Fruit fly (Drosophila melanogaster) whole organism, embryonic: ENCODE results near the gene CG8112.

Experiments used
- Bdp1 ChIP-seq: fragments of 200-800 bp; sonication (Bioruptor generic); optimal IDR thresholded peaks from 3 replicates; lab custom pipeline; 2016; ENCODE audit warnings: missing biosample characterization, missing genetic modification characterization
- Blimp-1 ChIP-seq: fragments of 200-800 bp; sonication (Bioruptor generic); optimal IDR thresholded peaks from 3 replicates; lab custom pipeline; 2018; ENCODE audit warnings: missing biosample characterization, missing genetic modification characterization, mild to moderate bottlenecking, moderate library complexity, missing genetic modification reagents
- C15 ChIP-seq: fragments of 200-800 bp; sonication (Bioruptor generic); IDR thresholded peaks from 3 replicates; pipeline ENCODE4 v1.3.6; 2022; ENCODE audit warnings: missing biosample characterization, missing genetic modification characterization
- CG10267 ChIP-seq: fragments of 200-800 bp; sonication (Bioruptor generic); optimal IDR thresholded peaks from 2 replicates; lab custom pipeline; 2018; ENCODE audit warnings: missing biosample characterization, mild to moderate bottlenecking, missing genetic modification characterization, moderate library complexity
- CG10321 ChIP-seq: fragments of 200-800 bp; sonication (Bioruptor generic); IDR thresholded peaks from 2 replicates; pipeline ENCODE4 v1.3.6; 2022; ENCODE audit warnings: missing biosample characterization, missing genetic modification characterization
- CG10565 ChIP-seq: fragments of 200-800 bp; sonication (Bioruptor generic); optimal IDR thresholded peaks from 3 replicates; lab custom pipeline; 2016; ENCODE audit warnings: missing biosample characterization, mild to moderate bottlenecking, missing genetic modification characterization
- CG10654 ChIP-seq: fragments of 200-800 bp; sonication (Bioruptor generic); optimal IDR thresholded peaks from 2 replicates; lab custom pipeline; 2016; ENCODE audit warnings: missing biosample characterization, missing genetic modification characterization
- CG12071 ChIP-seq: fragments of 200-800 bp; sonication (Bioruptor generic); optimal IDR thresholded peaks from 3 replicates; lab custom pipeline; 2018; ENCODE audit warnings: missing biosample characterization, mild to moderate bottlenecking, missing genetic modification characterization
- CG12155 ChIP-seq: fragments of 200-800 bp; sonication (Bioruptor generic); optimal IDR thresholded peaks from 3 replicates; lab custom pipeline; 2016; ENCODE audit warnings: missing biosample characterization, missing genetic modification characterization
- CG15601 ChIP-seq: fragments of 200-800 bp; sonication (Bioruptor generic); optimal IDR thresholded peaks from 3 replicates; lab custom pipeline; 2019; ENCODE audit warnings: missing biosample characterization, mild to moderate bottlenecking, missing genetic modification characterization, moderate library complexity
- CG16779 ChIP-seq: fragments of 200-800 bp; sonication (Bioruptor generic); IDR thresholded peaks from 2 replicates; pipeline ENCODE4 v1.3.6; 2022; ENCODE audit warnings: missing biosample characterization, missing genetic modification characterization
- CG3407 ChIP-seq: fragments of 200-800 bp; sonication (Bioruptor generic); optimal IDR thresholded peaks from 2 replicates; lab custom pipeline; 2018; ENCODE audit warnings: missing biosample characterization, mild to moderate bottlenecking, missing genetic modification characterization
- CG3838 ChIP-seq: fragments of 200-800 bp; sonication (Bioruptor generic); optimal IDR thresholded peaks from 3 replicates; lab custom pipeline; 2016; ENCODE audit warnings: missing biosample characterization, missing genetic modification characterization
- CG4282 ChIP-seq: fragments of 200-800 bp; sonication (Bioruptor generic); optimal IDR thresholded peaks from 2 replicates; lab custom pipeline; 2016; ENCODE audit warnings: missing biosample characterization, missing genetic modification characterization
- CG4328 ChIP-seq: fragments of 200-800 bp; sonication (Bioruptor generic); optimal IDR thresholded peaks from 3 replicates; lab custom pipeline; 2017; ENCODE audit warnings: missing biosample characterization, missing genetic modification reagents, missing genetic modification characterization
- CG4424 ChIP-seq: fragments of 200-800 bp; sonication (Bioruptor generic); optimal IDR thresholded peaks from 3 replicates; lab custom pipeline; 2016; ENCODE audit warnings: missing biosample characterization, missing genetic modification characterization
- CG4707 ChIP-seq: fragments of 200-800 bp; sonication (Bioruptor generic); optimal IDR thresholded peaks from 2 replicates; lab custom pipeline; 2018; ENCODE audit warnings: missing biosample characterization, mild to moderate bottlenecking, missing genetic modification characterization, moderate library complexity
- CG5245 ChIP-seq: fragments of 200-800 bp; sonication (Bioruptor generic); optimal IDR thresholded peaks from 3 replicates; lab custom pipeline; 2016; ENCODE audit warnings: missing biosample characterization, missing genetic modification characterization
- CG6765 ChIP-seq: fragments of 200-800 bp; sonication (Bioruptor generic); optimal IDR thresholded peaks from 3 replicates; lab custom pipeline; 2017; ENCODE audit warnings: missing biosample characterization, mild to moderate bottlenecking, missing genetic modification characterization
- CG7357 ChIP-seq: fragments of 200-800 bp; sonication (Bioruptor generic); IDR thresholded peaks from 3 replicates; pipeline ENCODE4 v1.3.6; 2022; ENCODE audit warnings: missing biosample characterization, missing genetic modification characterization
- CG8765 ChIP-seq: fragments of 200-800 bp; sonication (Bioruptor generic); IDR thresholded peaks from 2 replicates; pipeline ENCODE4 v1.3.6; 2022; ENCODE audit warnings: missing biosample characterization, missing genetic modification characterization
- CG9609 ChIP-seq: fragments of 200-800 bp; sonication (Bioruptor generic); optimal IDR thresholded peaks from 3 replicates; lab custom pipeline; 2016; ENCODE audit warnings: missing biosample characterization, missing genetic modification characterization
- CG9727 ChIP-seq: fragments of 200-800 bp; sonication (Bioruptor generic); optimal IDR thresholded peaks from 3 replicates; lab custom pipeline; 2017; ENCODE audit warnings: missing biosample characterization, mild to moderate bottlenecking, missing genetic modification characterization
- CTCF ChIP-seq: fragments of 200-800 bp; sonication (Bioruptor generic); optimal IDR thresholded peaks from 2 replicates; lab custom pipeline; 2017; ENCODE audit warnings: missing biosample characterization, mild to moderate bottlenecking, missing genetic modification characterization, moderate library complexity
- Eip74EF ChIP-seq, 2 experiments: fragments of 200-800 bp in 1 of 2; fragments of >200 bp in 1 of 2; sonication (Bioruptor generic) in 1 of 2; optimal IDR thresholded peaks; 2 replicates each; lab custom pipeline; 2017 to 2019; ENCODE audit warnings: missing biosample characterization in 2 of 2, missing genetic modification characterization in 2 of 2, mild to moderate bottlenecking in 1 of 2, moderate library complexity in 1 of 2
- Hand ChIP-seq: fragments of 200-800 bp; sonication (Bioruptor generic); optimal IDR thresholded peaks from 2 replicates; lab custom pipeline; 2017; ENCODE audit warnings: mild to moderate bottlenecking, missing biosample characterization, missing genetic modification reagents, missing genetic modification characterization
- HmgD ChIP-seq: fragments of 200-800 bp; sonication (Bioruptor generic); optimal IDR thresholded peaks from 3 replicates; lab custom pipeline; 2016; ENCODE audit warnings: missing biosample characterization, missing genetic modification characterization
- Meics ChIP-seq: fragments of 200-800 bp; sonication (Bioruptor generic); optimal IDR thresholded peaks from 2 replicates; lab custom pipeline; 2017; ENCODE audit warnings: missing biosample characterization, mild to moderate bottlenecking, missing genetic modification characterization
- NK7.1 ChIP-seq: fragments of 200-800 bp; sonication (Bioruptor generic); optimal IDR thresholded peaks from 3 replicates; lab custom pipeline; 2016; ENCODE audit warnings: missing biosample characterization, missing genetic modification characterization
- Scr ChIP-seq: fragments of 200-800 bp; sonication (Bioruptor generic); IDR thresholded peaks from 2 replicates; pipeline ENCODE4 v1.3.6; 2022; ENCODE audit warnings: missing biosample characterization, missing genetic modification characterization; ENCODE audit not compliant: partially characterized antibody
- Six4 ChIP-seq: fragments of 200-800 bp; sonication (Bioruptor generic); optimal IDR thresholded peaks from 2 replicates; lab custom pipeline; 2016; ENCODE audit warnings: missing biosample characterization, missing genetic modification characterization
- ato ChIP-seq: fragments of 200-800 bp; sonication (Bioruptor generic); IDR thresholded peaks from 2 replicates; pipeline ENCODE4 v1.3.6; 2022; ENCODE audit warnings: missing biosample characterization, missing genetic modification characterization; ENCODE audit not compliant: partially characterized antibody
- chif ChIP-seq, 2 experiments: fragments of 200-800 bp; sonication (Bioruptor generic); optimal IDR thresholded peaks; 3 replicates each; lab custom pipeline; 2016; ENCODE audit warnings: missing biosample characterization in 2 of 2, missing genetic modification characterization in 2 of 2
- croc ChIP-seq: fragments of 200-800 bp; sonication (Bioruptor generic); conservative IDR thresholded peaks from 3 replicates; pipeline ENCODE4 v1.3.6; 2022; ENCODE audit warnings: missing biosample characterization, missing genetic modification characterization
- dati ChIP-seq: fragments of 200-800 bp; sonication (Bioruptor generic); IDR thresholded peaks from 2 replicates; pipeline ENCODE4 v1.3.6; 2022; ENCODE audit warnings: missing biosample characterization, missing genetic modification characterization
- her ChIP-seq: fragments of 200-800 bp; sonication (Bioruptor generic); optimal IDR thresholded peaks from 2 replicates; lab custom pipeline; 2016; ENCODE audit warnings: missing biosample characterization, missing genetic modification characterization
- lab ChIP-seq: fragments of 200-800 bp; sonication (Bioruptor generic); optimal IDR thresholded peaks from 3 replicates; lab custom pipeline; 2017; ENCODE audit warnings: missing biosample characterization, missing genetic modification characterization, mild to moderate bottlenecking, moderate library complexity, missing genetic modification reagents
- nmo ChIP-seq: fragments of 200-800 bp; sonication (Bioruptor generic); optimal IDR thresholded peaks from 2 replicates; lab custom pipeline; 2018; ENCODE audit warnings: missing biosample characterization, mild to moderate bottlenecking, missing genetic modification characterization, moderate library complexity
- nom ChIP-seq: fragments of 200-800 bp; sonication (Bioruptor generic); optimal IDR thresholded peaks from 2 replicates; lab custom pipeline; 2017; ENCODE audit warnings: missing biosample characterization, missing genetic modification characterization, mild to moderate bottlenecking, moderate library complexity, missing genetic modification reagents
- oc ChIP-seq: fragments of 200-800 bp; sonication (Bioruptor generic); optimal IDR thresholded peaks from 2 replicates; lab custom pipeline; 2018; ENCODE audit warnings: missing biosample characterization, mild to moderate bottlenecking, missing genetic modification characterization, moderate library complexity
- odd ChIP-seq: fragments of 200-800 bp; sonication (Bioruptor generic); optimal IDR thresholded peaks from 2 replicates; lab custom pipeline; 2017; ENCODE audit warnings: missing biosample characterization, mild to moderate bottlenecking, missing genetic modification characterization
- otp ChIP-seq: fragments of 200-800 bp; sonication (Bioruptor generic); IDR thresholded peaks from 3 replicates; pipeline ENCODE4, ENCODE4 v1.3.6; 2022; ENCODE audit warnings: missing biosample characterization, missing genetic modification characterization
- pan ChIP-seq, 4 experiments: fragments of >200 bp in 3 of 4; fragments of 200-800 bp in 1 of 4; sonication (Bioruptor generic) in 1 of 4; optimal IDR thresholded peaks in 3 of 4; IDR thresholded peaks in 1 of 4; 2 replicates each; pipeline versions ENCODE4 v1.3.6 to Lab custom; 2017 to 2022; ENCODE audit warnings: missing biosample characterization in 2 of 4, missing genetic modification characterization in 2 of 4, mixed read lengths in 1 of 4
- peb ChIP-seq: fragments of 200-800 bp; sonication (Bioruptor generic); IDR thresholded peaks from 2 replicates; pipeline ENCODE4 v1.3.6; 2022; ENCODE audit warnings: missing biosample characterization, missing genetic modification characterization
- schlank ChIP-seq: fragments of 200-800 bp; sonication (Bioruptor generic); optimal IDR thresholded peaks from 2 replicates; lab custom pipeline; 2018; ENCODE audit warnings: missing biosample characterization, mild to moderate bottlenecking, missing genetic modification characterization
- sisA ChIP-seq: fragments of 200-800 bp; sonication (Bioruptor generic); IDR thresholded peaks from 2 replicates; pipeline ENCODE4 v1.3.6; 2022; ENCODE audit warnings: missing biosample characterization, missing genetic modification characterization
- ssp ChIP-seq: fragments of 200-800 bp; sonication (Bioruptor generic); IDR thresholded peaks from 2 replicates; pipeline ENCODE4 v1.3.6; 2022; ENCODE audit warnings: missing biosample characterization, missing genetic modification characterization
- toy ChIP-seq: fragments of 200-800 bp; sonication (Bioruptor generic); IDR thresholded peaks from 2 replicates; pipeline ENCODE4 v1.3.6; 2022; ENCODE audit warnings: missing biosample characterization, missing genetic modification characterization
- ttk ChIP-seq: fragments of 200-800 bp; sonication (Bioruptor generic); IDR thresholded peaks from 2 replicates; pipeline ENCODE4 v2.1.2; 2022; ENCODE audit warnings: missing biosample characterization, missing genetic modification characterization
- wdn ChIP-seq: fragments of 200-800 bp; sonication (Bioruptor generic); IDR thresholded peaks from 2 replicates; pipeline ENCODE4 v1.3.6; 2022; ENCODE audit warnings: missing biosample characterization, missing genetic modification characterization

CG8112 gene

dm6 chr3R:8694110-8694826, 18.5 kb upstream of the CG8112 start:
- TF ChIP-seq CG6765: peak; percentile 89
- no peak for TF ChIP-seq otp
- TF ChIP-seq Bdp1 (GFP tag; lab: Kevin White, UChicago): no peak
- TF ChIP-seq CG4282 (GFP tag; lab: Kevin White, UChicago): no peak
- no peak for TF ChIP-seq Scr
- TF ChIP-seq sisA (GFP tag; lab: Robert Waterston, UW): no peak
- no peak for TF ChIP-seq CG10267 (tag; lab: Kevin White, UChicago)
- peak; percentile 91 for TF ChIP-seq Hand
- TF ChIP-seq chif (GFP tag; optimal IDR thresholded peaks at IDR 0.05; lab: Kevin White, UChicago): no peak
- TF ChIP-seq ssp: no peak
- TF ChIP-seq CG4328 (GFP tag; lab: Kevin White, UChicago): peak; percentile 32
- no peak for TF ChIP-seq CG7357 (GFP tag; lab: Robert Waterston, UW)
- TF ChIP-seq Blimp-1 (GFP tag; lab: Kevin White, UChicago): no peak
- peak; percentile 20; the same call in 1 of the 2 replicates for TF ChIP-seq CG10321 (GFP tag; lab: Robert Waterston, UW)
- TF ChIP-seq NK7.1: no peak
- TF ChIP-seq peb (GFP tag; lab: Robert Waterston, UW): no peak
- TF ChIP-seq Six4 (GFP tag; lab: Kevin White, UChicago): no peak
- no peak for TF ChIP-seq CG8765 (GFP tag; lab: Robert Waterston, UW)
- peak; percentile 31; the same call in 1 of the 3 replicates for TF ChIP-seq C15
- no peak for TF ChIP-seq CG12155 (GFP tag; lab: Kevin White, UChicago)
- no peak for TF ChIP-seq CG3838
- TF ChIP-seq pan (optimal IDR thresholded peaks at IDR 0.05; lab: Kevin White, UChicago): no peak
- peak in 1 of 2 experiments; percentile 20 for TF ChIP-seq pan (GFP tag; optimal IDR thresholded peaks at IDR 0.05 in 1 of 2, IDR thresholded peaks at IDR 0.05 in 1 of 2)
- TF ChIP-seq CG15601 (tag; lab: Kevin White, UChicago): no peak
- no peak for TF ChIP-seq CG5245 (GFP tag; lab: Kevin White, UChicago)
- TF ChIP-seq CG3407: no peak
- peak; percentile 96 for TF ChIP-seq nom
- peak; percentile 55 for TF ChIP-seq odd
- TF ChIP-seq CG16779 (GFP tag; lab: Robert Waterston, UW): no peak
- peak; percentile 54 for TF ChIP-seq Meics (GFP tag; lab: Kevin White, UChicago)
- no peak for TF ChIP-seq ttk (GFP tag; lab: Robert Waterston, UW)
- peak; percentile 55 for TF ChIP-seq schlank
- TF ChIP-seq nmo: no peak
- TF ChIP-seq CG4424: no peak
- no peak for TF ChIP-seq CG10565
- TF ChIP-seq toy: peak; percentile 48; the same call in 1 of the 2 replicates
- TF ChIP-seq CG4707 (GFP tag; lab: Kevin White, UChicago): no peak
- TF ChIP-seq CG10654: no peak
- no peak for TF ChIP-seq her (GFP tag; lab: Kevin White, UChicago)
- no peak for TF ChIP-seq dati (GFP tag; lab: Robert Waterston, UW)
- TF ChIP-seq wdn: peak; percentile 47; the same call in 1 of the 2 replicates
- TF ChIP-seq lab (GFP tag; lab: Kevin White, UChicago): peak; percentile 56
- TF ChIP-seq HmgD (GFP tag; lab: Kevin White, UChicago): no peak
- no peak for TF ChIP-seq Eip74EF (GFP tag; optimal IDR thresholded peaks at IDR 0.05; lab: Kevin White, UChicago)
- TF ChIP-seq CG9609 (GFP tag; lab: Kevin White, UChicago): no peak
- peak; percentile 63 for TF ChIP-seq CG12071 (GFP tag; lab: Kevin White, UChicago)
- no peak for TF ChIP-seq CTCF (GFP tag; lab: Kevin White, UChicago)
- TF ChIP-seq croc (GFP tag; lab: Robert Waterston, UW): no peak
- no peak for TF ChIP-seq oc
- TF ChIP-seq ato (GFP tag; lab: Robert Waterston, UW): no peak
- TF ChIP-seq CG9727 (GFP tag; lab: Kevin White, UChicago): peak; percentile 42
